Fruit fly (Drosophila melanogaster): ENCODE measurements around the gene stg1.

stg1 gene

DNA sequence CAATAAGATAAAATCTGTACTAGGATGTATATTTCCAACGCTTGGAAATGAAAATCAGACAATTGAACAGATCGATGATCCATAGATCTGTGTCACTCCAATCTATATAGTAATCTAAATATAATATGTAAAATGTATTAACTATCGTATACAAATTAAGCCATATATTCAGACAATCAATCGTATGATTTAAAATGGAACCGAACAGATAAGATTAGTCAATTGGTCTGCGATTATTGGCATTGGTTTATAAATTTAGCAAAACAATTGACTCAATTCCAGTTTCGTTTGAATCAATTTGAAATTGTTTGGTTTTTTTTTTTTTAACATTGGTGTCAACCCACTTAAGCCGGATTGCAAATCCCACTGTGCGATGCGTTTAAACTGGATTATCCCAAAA is 25.7 kb upstream of the stg1 start:
- TF ChIP-seq CG3919 (GFP tag; optimal IDR thresholded peaks at IDR 0.05) (peak; percentile 15), fd85E (GFP tag; optimal IDR thresholded peaks at IDR 0.05) (no peak), Met (GFP tag; optimal IDR thresholded peaks at IDR 0.05) (peak; percentile 38), Sox14 (GFP tag; optimal IDR thresholded peaks at IDR 0.05) (no peak), CG10631 (GFP tag; optimal IDR thresholded peaks at IDR 0.05) (peak; percentile 27), cyc (GFP tag; optimal IDR thresholded peaks at IDR 0.05) (peak; percentile 8), Sox15 (GFP tag; optimal IDR thresholded peaks at IDR 0.05) (no peak), Hr4 (GFP tag; optimal IDR thresholded peaks at IDR 0.05) (peak; percentile 16), CG11902 (GFP tag; optimal IDR thresholded peaks at IDR 0.05) (peak; percentile 9), CG8119 (GFP tag; IDR thresholded peaks at IDR 0.05) (0 out of 3 replicates have a peak, but pooled peaks have one; percentile 25), CG6163 (GFP tag; IDR thresholded peaks at IDR 0.05) (peak; percentile 52; the same call in 2 of the 3 replicates), topi (GFP tag; optimal IDR thresholded peaks at IDR 0.05) (no peak), Eip75B (GFP tag; optimal IDR thresholded peaks at IDR 0.05) (peak; percentile 28), CG34406 (GFP tag; optimal IDR thresholded peaks at IDR 0.05) (peak; percentile 35), CG10669 (GFP tag; optimal IDR thresholded peaks at IDR 0.05) (peak; percentile 35), fkh (GFP tag; optimal IDR thresholded peaks at IDR 0.05) (no peak), CG8632 (GFP tag; optimal IDR thresholded peaks at IDR 0.05) (peak; percentile 33), dac (GFP tag; optimal IDR thresholded peaks at IDR 0.05) (peak; percentile 32), fd59A (GFP tag; optimal IDR thresholded peaks at IDR 0.05) (peak; percentile 43), CG11294 (GFP tag; IDR thresholded peaks at IDR 0.05) (no peak), CG7368 (GFP tag; optimal IDR thresholded peaks at IDR 0.05) (peak; percentile 8), eg (GFP tag; IDR thresholded peaks at IDR 0.05) (peak; percentile 49; the same call in 2 of the 3 replicates), Sox102F (GFP tag; optimal IDR thresholded peaks at IDR 0.05) (no peak), CG15336 (GFP tag; IDR thresholded peaks at IDR 0.05) (peak; percentile 33; the same call in 1 of the 2 replicates), CG1621 (tag; optimal IDR thresholded peaks at IDR 0.05) (no peak), Ets21C (GFP tag; optimal IDR thresholded peaks at IDR 0.05) (no peak), pdm3 (GFP tag; optimal IDR thresholded peaks at IDR 0.05) (peak; percentile 36), Blimp-1 (GFP tag; optimal IDR thresholded peaks at IDR 0.05) (no peak), Lpt (GFP tag; optimal IDR thresholded peaks at IDR 0.05) (no peak), Hr39 (GFP tag; optimal IDR thresholded peaks at IDR 0.05) (peak; percentile 10), CG6808 (GFP tag; optimal IDR thresholded peaks at IDR 0.05) (peak; percentile 54), Smox (GFP tag; optimal IDR thresholded peaks at IDR 0.05) (peak; percentile 25), CG3032 (tag; optimal IDR thresholded peaks at IDR 0.05) (no peak), vri (GFP tag; optimal IDR thresholded peaks at IDR 0.05) (no peak), lz (GFP tag; optimal IDR thresholded peaks at IDR 0.05) (peak; percentile 31), CG6276 (GFP tag; optimal IDR thresholded peaks at IDR 0.05) (peak; percentile 52), esn (GFP tag; optimal IDR thresholded peaks at IDR 0.05) (peak; percentile 67), CG6792 (GFP tag; optimal IDR thresholded peaks at IDR 0.05) (peak; percentile 1), CG8319 (GFP tag; optimal IDR thresholded peaks at IDR 0.05) (peak; percentile 34), Hr38 (GFP tag; optimal IDR thresholded peaks at IDR 0.05) (no peak), Ets96B (tag; optimal IDR thresholded peaks at IDR 0.05) (no peak), OdsH (GFP tag; optimal IDR thresholded peaks at IDR 0.05) (peak; percentile 43), Gug (GFP tag; IDR thresholded peaks at IDR 0.05) (no peak), CG9139 (GFP tag; optimal IDR thresholded peaks at IDR 0.05) (no peak), ss (GFP tag; optimal IDR thresholded peaks at IDR 0.05) (peak; percentile 2 to 17), CG32006 (GFP tag; optimal IDR thresholded peaks at IDR 0.05) (peak; percentile 75), CG11762 (GFP tag; optimal IDR thresholded peaks at IDR 0.05; ENCODE audit: insufficient read depth) (no peak), CG6854 (GFP tag; optimal IDR thresholded peaks at IDR 0.05) (no peak), dsx (GFP tag; optimal IDR thresholded peaks at IDR 0.05; ENCODE audit: poor library complexity, severe bottlenecking) (no peak), CG4318 (GFP tag; optimal IDR thresholded peaks at IDR 0.05) (peak; percentile 56), spab (GFP tag; optimal IDR thresholded peaks at IDR 0.05) (peak; percentile 47), Eip78C (GFP tag) (peak; percentile 77)

All from whole organism, prepupa.